Worm (Caenorhabditis elegans): Measurements from ENCODE around the gene pha-4.

pha-4 gene

ce11 chrV:20778257-20778697 lies 25.4 kb downstream of the pha-4 start (continued):
- TF ChIP-seq mxl-3 (GFP tag; optimal IDR thresholded peaks at IDR 0.05) (peak; percentile 99), ztf-11 (tag; optimal IDR thresholded peaks at IDR 0.05) (no peak), hmg-1.1 (GFP tag; IDR thresholded peaks at IDR 0.05) (peak; percentile 97), lin-39 (tag; optimal IDR thresholded peaks at IDR 0.05) (no peak), nhr-42 (GFP tag; IDR thresholded peaks at IDR 0.05) (peak; percentile 76; the same call in 1 of the 2 replicates), mdl-1 (tag; optimal IDR thresholded peaks at IDR 0.05) (peak; percentile 89 to 99), ztf-7 (tag; optimal IDR thresholded peaks at IDR 0.05) (peak; percentile 40), ceh-32 (tag; optimal IDR thresholded peaks at IDR 0.05; ENCODE audit: poor library complexity) (peak; percentile 69), D1046.2 (GFP tag; IDR thresholded peaks at IDR 0.05) (peak; percentile 26; the same call in 1 of the 2 replicates), mep-1 (tag; optimal IDR thresholded peaks at IDR 0.05) (peak; percentile 95), lir-3 (tag; optimal IDR thresholded peaks at IDR 0.05) (no peak), madf-5 (GFP tag; IDR thresholded peaks at IDR 0.05) (no peak), lim-7 (GFP tag; IDR thresholded peaks at IDR 0.05) (peak; percentile 20; the same call in 1 of the 2 replicates), duxl-1 (tag; optimal IDR thresholded peaks at IDR 0.05; ENCODE audit: poor library complexity) (peak; percentile 83), pha-4 (GFP tag; IDR thresholded peaks at IDR 0.05) (peak; percentile 82), pha-4 (tag; optimal IDR thresholded peaks at IDR 0.05) (peak; percentile 100), nhr-77 (tag; optimal IDR thresholded peaks at IDR 0.05) (peak; percentile 87), egl-43 (GFP tag; IDR thresholded peaks at IDR 0.05) (peak; percentile 93), daf-16 (GFP tag; optimal IDR thresholded peaks at IDR 0.05) (peak; percentile 80 to 84), daf-16 (tag; optimal IDR thresholded peaks at IDR 0.05) (peak; percentile 72), snpc-4 (tag; optimal IDR thresholded peaks at IDR 0.05) (peak; percentile 7), vab-7 (GFP tag; IDR thresholded peaks at IDR 0.05) (peak; percentile 64; the same call in 1 of the 2 replicates), dpl-1 (GFP tag; optimal IDR thresholded peaks at IDR 0.05) (peak; percentile 70), ceh-82 (tag; optimal IDR thresholded peaks at IDR 0.05) (no peak), skn-1 (tag; optimal IDR thresholded peaks at IDR 0.05) (no peak), gei-8 (GFP tag; optimal IDR thresholded peaks at IDR 0.05) (peak; percentile 73), snpc-1.2 (GFP tag; IDR thresholded peaks at IDR 0.05) (0 out of 2 replicates have a peak, but pooled peaks have one; percentile 49), ctbp-1 (GFP tag; IDR thresholded peaks at IDR 0.05) (peak; percentile 96), hif-1 (tag; optimal IDR thresholded peaks at IDR 0.05) (peak; percentile 83 to 97), Y75B8A.6 (GFP tag; IDR thresholded peaks at IDR 0.05) (no peak), unc-62 (GFP tag; optimal IDR thresholded peaks at IDR 0.05 in 1 of 2) (peak in 1 of 2 experiments; percentile 100), unc-62 (tag; optimal IDR thresholded peaks at IDR 0.05) (no peak), nhr-48 (tag; optimal IDR thresholded peaks at IDR 0.05) (peak; percentile 97), ceh-62 (tag; optimal IDR thresholded peaks at IDR 0.05) (no peak), nhr-111 (GFP tag; optimal IDR thresholded peaks at IDR 0.05) (no peak), nhr-6 (tag; optimal IDR thresholded peaks at IDR 0.05) (peak; percentile 79), ceh-28 (tag; optimal IDR thresholded peaks at IDR 0.05) (peak; percentile 6), lin-13 (GFP tag; optimal IDR thresholded peaks at IDR 0.05) (peak; percentile 44), T20F7.1 (GFP tag; optimal IDR thresholded peaks at IDR 0.05) (peak; percentile 71), saeg-2 (GFP tag; IDR thresholded peaks at IDR 0.05) (peak; percentile 84), php-3 (GFP tag; IDR thresholded peaks at IDR 0.05) (peak; percentile 72), lsy-2 (tag; optimal IDR thresholded peaks at IDR 0.05) (peak; percentile 90 to 93), daf-8 (GFP tag; IDR thresholded peaks at IDR 0.05) (no peak), cey-2 (tag; optimal IDR thresholded peaks at IDR 0.05; ENCODE audit: borderline replicate concordance, insufficient read depth) (no peak), ZK337.2 (GFP tag; IDR thresholded peaks at IDR 0.05) (no peak), mxl-2 (GFP tag; conservative IDR thresholded peaks at IDR 0.05) (no peak), F26F4.8 (GFP tag; conservative IDR thresholded peaks at IDR 0.05) (no peak), nhr-41 (GFP tag; IDR thresholded peaks at IDR 0.05) (peak; percentile 72; the same call in 1 of the 2 replicates), nhr-102 (tag; optimal IDR thresholded peaks at IDR 0.05) (peak; percentile 84), ces-1 (GFP tag; optimal IDR thresholded peaks at IDR 0.05) (peak; percentile 69), F37D6.2 (tag; optimal IDR thresholded peaks at IDR 0.05) (peak; percentile 89)
